Fruit fly (Drosophila melanogaster) whole organism, adult: ENCODE data around the gene Jhbp1.

Experiments
- CG11617 ChIP-seq: fragments of 200-800 bp; sonication (Bioruptor generic); optimal IDR thresholded peaks from 2 replicates; lab custom pipeline; 2017; ENCODE audit warnings: mild to moderate bottlenecking, missing biosample characterization, missing genetic modification reagents, missing genetic modification characterization
- CG33017 ChIP-seq: fragments of 200-800 bp; sonication (Bioruptor generic); optimal IDR thresholded peaks from 2 replicates; lab custom pipeline; 2018; ENCODE audit warnings: missing biosample characterization, mild to moderate bottlenecking, missing genetic modification characterization, moderate library complexity
- Clk ChIP-seq: fragments of 200-800 bp; sonication (Bioruptor generic); optimal IDR thresholded peaks from 2 replicates; lab custom pipeline; 2017; ENCODE audit warnings: missing biosample characterization, missing genetic modification characterization
- Hr96 ChIP-seq: fragments of 200-800 bp; sonication (Bioruptor generic); optimal IDR thresholded peaks from 2 replicates; lab custom pipeline; 2016; ENCODE audit warnings: missing biosample characterization, missing genetic modification characterization
- Mnt ChIP-seq: fragments of 200-800 bp; sonication (Bioruptor generic); optimal IDR thresholded peaks from 2 replicates; lab custom pipeline; 2016; ENCODE audit warnings: missing biosample characterization, mild to moderate bottlenecking, missing genetic modification characterization
- bab1 ChIP-seq: fragments of 200-800 bp; sonication (Bioruptor generic); optimal IDR thresholded peaks from 3 replicates; lab custom pipeline; 2019; ENCODE audit warnings: missing biosample characterization, mild to moderate bottlenecking, missing genetic modification characterization, moderate library complexity
- pad ChIP-seq: fragments of 200-800 bp; sonication (Bioruptor generic); optimal IDR thresholded peaks from 3 replicates; lab custom pipeline; 2017; ENCODE audit warnings: missing biosample characterization, missing genetic modification characterization, mild to moderate bottlenecking, moderate library complexity, missing genetic modification reagents
- tj ChIP-seq: fragments of 200-800 bp; sonication (Bioruptor generic); optimal IDR thresholded peaks from 3 replicates; lab custom pipeline; 2017; ENCODE audit warnings: missing biosample characterization, mild to moderate bottlenecking, missing genetic modification characterization, moderate library complexity
- toe ChIP-seq: fragments of 200-800 bp; sonication (Bioruptor generic); optimal IDR thresholded peaks from 2 replicates; lab custom pipeline; 2016; ENCODE audit warnings: missing biosample characterization, missing genetic modification characterization

DNA sequence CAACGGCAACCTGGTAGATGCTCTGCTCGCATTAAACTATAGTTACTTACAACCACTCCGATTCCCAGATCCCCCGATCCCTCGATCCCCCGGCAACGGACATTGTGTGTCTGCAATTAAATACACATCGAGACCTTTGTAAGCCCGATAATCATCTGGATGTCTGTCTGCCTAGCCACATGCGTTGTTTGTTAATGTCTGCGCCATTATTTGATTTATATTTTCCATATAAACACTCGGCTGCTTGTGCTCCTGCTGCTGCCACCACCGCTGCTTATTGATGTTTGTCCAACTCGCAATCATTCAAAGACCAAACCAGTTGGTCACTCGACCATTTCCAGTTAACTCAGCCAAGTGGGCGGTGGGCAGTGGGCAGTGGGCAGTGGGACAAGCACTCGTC lies 51.0 kb downstream of the Jhbp1 start:
- TF ChIP-seq tj (GFP tag; lab: Kevin White, UChicago) (no peak), CG33017 (tag; lab: Kevin White, UChicago) (no peak), pad (GFP tag; lab: Kevin White, UChicago) (no peak), CG11617 (no peak), Mnt (no peak), Hr96 (GFP tag; lab: Kevin White, UChicago) (no peak), toe (GFP tag; lab: Kevin White, UChicago) (no peak), Clk (no peak), bab1 (GFP tag; lab: Kevin White, UChicago) (no peak)
